Fruit fly (Drosophila melanogaster): Measurements from ENCODE around the gene Dhc16F.

Gene Dhc16F

DNA sequence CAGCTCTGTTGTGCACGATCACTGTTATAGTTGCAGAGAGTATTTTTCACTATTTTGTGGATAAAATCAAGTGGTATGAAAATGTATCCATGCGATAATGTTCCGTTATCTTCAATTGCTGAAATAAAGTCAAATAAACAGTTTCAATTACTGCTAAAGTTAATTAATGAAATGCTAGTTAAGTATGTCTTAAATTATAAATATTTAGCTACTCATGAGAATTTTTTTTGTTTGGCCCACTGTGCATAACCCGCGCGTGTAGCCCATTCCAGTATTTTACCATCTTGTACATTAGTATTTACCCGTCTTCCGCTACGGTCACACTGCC, 21.2 kb downstream of the Dhc16F start, which contains the start of gene Ada3 (continued):
- TF ChIP-seq BtbVII (GFP tag; optimal IDR thresholded peaks at IDR 0.05) (peak; percentile 65), CG33557 (GFP tag; optimal IDR thresholded peaks at IDR 0.05) (peak; percentile 35), CG17568 (GFP tag; optimal IDR thresholded peaks at IDR 0.05) (no peak), CG6689 (GFP tag; IDR thresholded peaks at IDR 0.05) (peak; percentile 71), jigr1 (GFP tag; IDR thresholded peaks at IDR 0.05) (no peak), row (GFP tag; IDR thresholded peaks at IDR 0.05) (peak; percentile 88), Gug (GFP tag; IDR thresholded peaks at IDR 0.05) (peak; percentile 60; the same call in 2 of the 4 replicates), Poxn (GFP tag; IDR thresholded peaks at IDR 0.05) (no peak), Gsc (GFP tag; IDR thresholded peaks at IDR 0.05) (no peak), Nf-YB (GFP tag; optimal IDR thresholded peaks at IDR 0.05) (peak; percentile 16), CTCF (GFP tag; optimal IDR thresholded peaks at IDR 0.05) (no peak), CG7987 (GFP tag; optimal IDR thresholded peaks at IDR 0.05) (no peak), Trl (optimal IDR thresholded peaks at IDR 0.05) (no peak), Trl (GFP tag; optimal IDR thresholded peaks at IDR 0.05) (peak; percentile 73), bsh (GFP tag; optimal IDR thresholded peaks at IDR 0.05) (peak in 1 of 2 experiments; percentile 64), Neu2 (GFP tag; optimal IDR thresholded peaks at IDR 0.05; ENCODE audit: borderline replicate concordance) (no peak), Elba2 (GFP tag; optimal IDR thresholded peaks at IDR 0.05) (peak; percentile 36), CkIIα-i1 (GFP tag; IDR thresholded peaks at IDR 0.05) (no peak), nau (GFP tag; optimal IDR thresholded peaks at IDR 0.05) (peak; percentile 44), E2f1 (GFP tag; IDR thresholded peaks at IDR 0.05) (peak; percentile 47; the same call in 1 of the 2 replicates), vnd (GFP tag; IDR thresholded peaks at IDR 0.05; ENCODE audit: partially characterized antibody) (no peak), CG2712 (tag; optimal IDR thresholded peaks at IDR 0.05) (peak; percentile 74), NC2β (GFP tag; optimal IDR thresholded peaks at IDR 0.05) (peak; percentile 76), cwo (GFP tag; optimal IDR thresholded peaks at IDR 0.05) (peak; percentile 48), wdn (GFP tag; IDR thresholded peaks at IDR 0.05) (0 out of 2 replicates have a peak, but pooled peaks have one; percentile 23), Pdp1 (GFP tag; optimal IDR thresholded peaks at IDR 0.05) (peak; percentile 67 to 80), Abd-B (GFP tag; optimal IDR thresholded peaks at IDR 0.05) (peak; percentile 57), CG6791 (GFP tag; IDR thresholded peaks at IDR 0.05; ENCODE audit: partially characterized antibody) (no peak), pnt (GFP tag; optimal IDR thresholded peaks at IDR 0.05) (peak; percentile 82), vfl (GFP tag; optimal IDR thresholded peaks at IDR 0.05) (peak; percentile 65), onecut (GFP tag; IDR thresholded peaks at IDR 0.05) (peak; percentile 37; the same call in 1 of the 2 replicates), Drgx (GFP tag; IDR thresholded peaks at IDR 0.05) (peak; percentile 59; the same call in 1 of the 2 replicates), psq (GFP tag; optimal IDR thresholded peaks at IDR 0.05) (peak; percentile 24), Dp (GFP tag; optimal IDR thresholded peaks at IDR 0.05) (peak; percentile 44), pb (GFP tag; optimal IDR thresholded peaks at IDR 0.05) (peak; percentile 40), sens (GFP tag) (peak; percentile 97), CG6813 (GFP tag; optimal IDR thresholded peaks at IDR 0.05) (no peak), BEAF-32 (GFP tag; optimal IDR thresholded peaks at IDR 0.05) (peak; percentile 53), grau (tag; optimal IDR thresholded peaks at IDR 0.05) (peak; percentile 82), CG31441 (GFP tag; IDR thresholded peaks at IDR 0.05) (peak; percentile 67), Sry-β (GFP tag; optimal IDR thresholded peaks at IDR 0.05) (no peak), Dref (GFP tag; IDR thresholded peaks at IDR 0.05) (no peak), Adf1 (GFP tag; IDR thresholded peaks at IDR 0.05) (0 out of 2 replicates have a peak, but pooled peaks have one; percentile 15), Doc2 (GFP tag; IDR thresholded peaks at IDR 0.05) (no peak), otp (GFP tag; IDR thresholded peaks at IDR 0.05) (no peak; the same call in 2 of the 3 replicates), CG14014 (GFP tag; IDR thresholded peaks at IDR 0.05) (peak; percentile 69), Dek (tag; optimal IDR thresholded peaks at IDR 0.05) (peak; percentile 39), ewg (GFP tag; optimal IDR thresholded peaks at IDR 0.05) (peak; percentile 58), fd64A (GFP tag; optimal IDR thresholded peaks at IDR 0.05) (no peak), salm (tag; optimal IDR thresholded peaks at IDR 0.05) (peak; percentile 7), sna (GFP tag; IDR thresholded peaks at IDR 0.05; ENCODE audit: partially characterized antibody) (no peak)
